Worm (Caenorhabditis elegans): Measurements from ENCODE around the gene T08H10.3.

- TF ChIP-seq R02D3.7 (tag; optimal IDR thresholded peaks at IDR 0.05) = no peak
- TF ChIP-seq fos-1 (tag; optimal IDR thresholded peaks at IDR 0.05) = no peak
- TF ChIP-seq pqm-1 (tag; optimal IDR thresholded peaks at IDR 0.05) = peak; percentile 51
- TF ChIP-seq lim-7 (GFP tag; IDR thresholded peaks at IDR 0.05) = no peak
These were observed 24.1 kb downstream of the T08H10.3 start for ce11 chrV:4495114-4495819.
